Fruit fly (Drosophila melanogaster) whole organism, embryonic: ENCODE measurements around the gene mRpS9.

Source experiments
- Blimp-1 ChIP-seq: fragments of 200-800 bp; sonication (Bioruptor generic); optimal IDR thresholded peaks from 3 replicates; lab custom pipeline; 2018; ENCODE audit warnings: missing biosample characterization, missing genetic modification characterization, mild to moderate bottlenecking, moderate library complexity, missing genetic modification reagents
- CG10979 ChIP-seq: fragments of 200-800 bp; sonication (Bioruptor generic); optimal IDR thresholded peaks from 2 replicates; lab custom pipeline; 2018; ENCODE audit warnings: missing biosample characterization, mild to moderate bottlenecking, missing genetic modification characterization, moderate library complexity
- CG12155 ChIP-seq: fragments of 200-800 bp; sonication (Bioruptor generic); optimal IDR thresholded peaks from 3 replicates; lab custom pipeline; 2016; ENCODE audit warnings: missing biosample characterization, missing genetic modification characterization
- CG12659 ChIP-seq: fragments of 200-800 bp; sonication (Bioruptor generic); optimal IDR thresholded peaks from 3 replicates; lab custom pipeline; 2017; ENCODE audit warnings: mild to moderate bottlenecking, missing biosample characterization, missing genetic modification reagents, missing genetic modification characterization
- CG13287 ChIP-seq: fragments of 200-800 bp; sonication (Bioruptor generic); IDR thresholded peaks from 2 replicates; pipeline ENCODE4 v1.3.6; 2022; ENCODE audit warnings: missing biosample characterization, missing genetic modification characterization; ENCODE audit not compliant: partially characterized antibody
- CG13296 ChIP-seq: fragments of 200-800 bp; sonication (Bioruptor generic); optimal IDR thresholded peaks from 3 replicates; lab custom pipeline; 2018; ENCODE audit warnings: missing biosample characterization, mild to moderate bottlenecking, missing genetic modification characterization
- CG1529 ChIP-seq: fragments of 200-800 bp; sonication (Bioruptor generic); optimal IDR thresholded peaks from 3 replicates; lab custom pipeline; 2018; ENCODE audit warnings: missing biosample characterization, missing genetic modification characterization
- CG15696 ChIP-seq: fragments of 200-800 bp; sonication (Bioruptor generic); optimal IDR thresholded peaks from 2 replicates; lab custom pipeline; 2019; ENCODE audit warnings: missing biosample characterization, mild to moderate bottlenecking, missing genetic modification characterization, moderate library complexity
- CG16813 ChIP-seq: fragments of 200-800 bp; sonication (Bioruptor generic); IDR thresholded peaks from 3 replicates; pipeline ENCODE4 v1.3.6; 2022; ENCODE audit warnings: missing biosample characterization, missing genetic modification characterization; ENCODE audit not compliant: partially characterized antibody
- CG17186 ChIP-seq: fragments of 200-800 bp; sonication (Bioruptor generic); optimal IDR thresholded peaks from 3 replicates; lab custom pipeline; 2017; ENCODE audit warnings: missing biosample characterization, missing genetic modification reagents, missing genetic modification characterization
- CG17359 ChIP-seq: fragments of 200-800 bp; sonication (Bioruptor generic); optimal IDR thresholded peaks from 3 replicates; lab custom pipeline; 2018; ENCODE audit warnings: missing biosample characterization, mild to moderate bottlenecking, missing genetic modification characterization, moderate library complexity
- CG2120 ChIP-seq: fragments of 200-800 bp; sonication (Bioruptor generic); optimal IDR thresholded peaks from 3 replicates; lab custom pipeline; 2016; ENCODE audit warnings: missing biosample characterization, missing genetic modification characterization
- CG30020 ChIP-seq: fragments of 200-800 bp; optimal IDR thresholded peaks from 2 replicates; lab custom pipeline; 2019; ENCODE audit warnings: missing biosample characterization, mild to moderate bottlenecking, missing genetic modification characterization, moderate library complexity
- CG30403 ChIP-seq: fragments of 200-800 bp; sonication (Bioruptor generic); optimal IDR thresholded peaks from 3 replicates; lab custom pipeline; 2016; ENCODE audit warnings: missing biosample characterization, missing genetic modification characterization
- CG33213 ChIP-seq: fragments of 200-800 bp; sonication (Bioruptor generic); optimal IDR thresholded peaks from 3 replicates; lab custom pipeline; 2016; ENCODE audit warnings: missing biosample characterization, missing genetic modification characterization
- CG4617 ChIP-seq: fragments of 200-800 bp; sonication (Bioruptor generic); optimal IDR thresholded peaks from 3 replicates; lab custom pipeline; 2016; ENCODE audit warnings: missing biosample characterization, missing genetic modification characterization, borderline replicate concordance
- CG9817 ChIP-seq: fragments of 200-800 bp; sonication (Bioruptor generic); optimal IDR thresholded peaks from 2 replicates; lab custom pipeline; 2018; ENCODE audit warnings: missing biosample characterization, mild to moderate bottlenecking, missing genetic modification characterization, moderate library complexity
- CoRest ChIP-seq: fragments of 200-800 bp; sonication (Bioruptor generic); optimal IDR thresholded peaks from 3 replicates; lab custom pipeline; 2018; ENCODE audit warnings: missing biosample characterization, mild to moderate bottlenecking, missing genetic modification characterization, moderate library complexity
- Doc2 ChIP-seq: fragments of 200-800 bp; sonication (Bioruptor generic); IDR thresholded peaks from 2 replicates; pipeline ENCODE4 v1.3.6; 2022; ENCODE audit warnings: missing biosample characterization, missing genetic modification characterization
- E2f1 ChIP-seq: fragments of 200-800 bp; sonication (Bioruptor generic); IDR thresholded peaks from 2 replicates; pipeline ENCODE4 v1.3.6; 2022; ENCODE audit warnings: missing biosample characterization, missing genetic modification characterization
- Fer3 ChIP-seq: fragments of 200-800 bp; sonication (Bioruptor generic); optimal IDR thresholded peaks from 2 replicates; lab custom pipeline; 2018; ENCODE audit warnings: missing biosample characterization, mild to moderate bottlenecking, missing genetic modification characterization, moderate library complexity
- Gug ChIP-seq: fragments of 200-800 bp; sonication (Bioruptor generic); IDR thresholded peaks from 4 replicates; pipeline ENCODE4 v1.3.6; 2022; ENCODE audit warnings: missing biosample characterization, missing genetic modification characterization
- HLHmδ ChIP-seq: fragments of 200-800 bp; sonication (Bioruptor generic); optimal IDR thresholded peaks from 2 replicates; lab custom pipeline; 2018; ENCODE audit warnings: missing biosample characterization, mild to moderate bottlenecking, missing genetic modification characterization, moderate library complexity
- HmgD ChIP-seq: fragments of 200-800 bp; sonication (Bioruptor generic); optimal IDR thresholded peaks from 3 replicates; lab custom pipeline; 2016; ENCODE audit warnings: missing biosample characterization, missing genetic modification characterization
- Lim3 ChIP-seq: fragments of 200-800 bp; sonication (Bioruptor generic); IDR thresholded peaks from 2 replicates; pipeline ENCODE4 v1.3.6; 2022; ENCODE audit warnings: missing biosample characterization, missing genetic modification characterization
- MTF-1 ChIP-seq: fragments of 200-800 bp; sonication (Bioruptor generic); optimal IDR thresholded peaks from 2 replicates; lab custom pipeline; 2018; ENCODE audit warnings: missing biosample characterization, mild to moderate bottlenecking, missing genetic modification characterization, borderline replicate concordance
- NC2α ChIP-seq: fragments of 200-800 bp; sonication (Bioruptor generic); optimal IDR thresholded peaks from 2 replicates; lab custom pipeline; 2016; ENCODE audit warnings: missing biosample characterization, missing genetic modification characterization
- Nf-YC ChIP-seq: fragments of 200-800 bp; optimal IDR thresholded peaks from 3 replicates; lab custom pipeline; 2019; ENCODE audit warnings: missing biosample characterization, mild to moderate bottlenecking, missing genetic modification characterization, moderate library complexity
- Rfx ChIP-seq: fragments of 200-800 bp; sonication (Bioruptor generic); IDR thresholded peaks from 2 replicates; pipeline ENCODE4 v1.3.6; 2022; ENCODE audit warnings: missing biosample characterization, missing genetic modification characterization
- Side ChIP-seq: fragments of 200-800 bp; sonication (Bioruptor generic); optimal IDR thresholded peaks from 2 replicates; lab custom pipeline; 2016; ENCODE audit warnings: missing biosample characterization, missing genetic modification characterization
- Sry-δ ChIP-seq: fragments of 200-800 bp; sonication (Bioruptor generic); optimal IDR thresholded peaks from 2 replicates; lab custom pipeline; 2016; ENCODE audit warnings: missing biosample characterization, missing genetic modification characterization
- Trl ChIP-seq, 3 experiments: fragments of >200 bp in 2 of 3; fragments of 200-800 bp in 1 of 3; sonication (Bioruptor generic) in 1 of 3; optimal IDR thresholded peaks; 2 replicates in 1 of 3; 3 replicates in 2 of 3; lab custom pipeline; 2016 to 2017; ENCODE audit warnings: missing biosample characterization in 1 of 3, missing genetic modification characterization in 1 of 3
- Xbp1 ChIP-seq: fragments of 200-800 bp; sonication (Bioruptor generic); optimal IDR thresholded peaks from 3 replicates; lab custom pipeline; 2016; ENCODE audit warnings: missing biosample characterization, mild to moderate bottlenecking, missing genetic modification characterization
- Xrp1 ChIP-seq: fragments of 200-800 bp; sonication (Bioruptor generic); IDR thresholded peaks from 2 replicates; pipeline ENCODE4 v1.3.6; 2022; ENCODE audit warnings: missing biosample characterization, missing genetic modification characterization
- ash1 ChIP-seq: fragments of 200-800 bp; sonication (Bioruptor generic); optimal IDR thresholded peaks from 2 replicates; lab custom pipeline; 2018; ENCODE audit warnings: missing biosample characterization, mild to moderate bottlenecking, missing genetic modification characterization
- az2 ChIP-seq: fragments of 200-800 bp; sonication (Bioruptor generic); optimal IDR thresholded peaks from 3 replicates; lab custom pipeline; 2016; ENCODE audit warnings: missing biosample characterization, missing genetic modification characterization
- cad ChIP-seq: fragments of >200 bp; optimal IDR thresholded peaks from 2 replicates; lab custom pipeline; 2017; ENCODE audit warnings: missing biosample characterization, missing genetic modification characterization
- crp ChIP-seq, 2 experiments: fragments of 200-800 bp; sonication (Bioruptor generic); optimal IDR thresholded peaks; 2 replicates in 1 of 2; 3 replicates in 1 of 2; lab custom pipeline; 2017; ENCODE audit warnings: missing biosample characterization in 2 of 2, missing genetic modification characterization in 2 of 2, mild to moderate bottlenecking in 1 of 2, moderate library complexity in 1 of 2
- danr ChIP-seq: fragments of 200-800 bp; sonication (Bioruptor generic); IDR thresholded peaks from 2 replicates; pipeline ENCODE4 v1.3.6; 2022; ENCODE audit warnings: missing biosample characterization, missing genetic modification characterization
- exex ChIP-seq: fragments of 200-800 bp; sonication (Bioruptor generic); optimal IDR thresholded peaks from 4 replicates; lab custom pipeline; 2018; ENCODE audit warnings: missing biosample characterization, mild to moderate bottlenecking, missing genetic modification characterization, moderate library complexity
- grau ChIP-seq: fragments of 200-800 bp; optimal IDR thresholded peaks from 3 replicates; lab custom pipeline; 2019; ENCODE audit warnings: missing biosample characterization, mild to moderate bottlenecking, missing genetic modification characterization, moderate library complexity
- lilli ChIP-seq: fragments of 200-800 bp; sonication (Bioruptor generic); optimal IDR thresholded peaks from 3 replicates; lab custom pipeline; 2016; ENCODE audit warnings: missing biosample characterization, missing genetic modification characterization
- nmo ChIP-seq: fragments of 200-800 bp; sonication (Bioruptor generic); optimal IDR thresholded peaks from 2 replicates; lab custom pipeline; 2018; ENCODE audit warnings: missing biosample characterization, mild to moderate bottlenecking, missing genetic modification characterization, moderate library complexity
- pum ChIP-seq: fragments of 200-800 bp; sonication (Bioruptor generic); optimal IDR thresholded peaks from 2 replicates; lab custom pipeline; 2016; ENCODE audit warnings: missing biosample characterization, missing genetic modification characterization
- salm ChIP-seq: fragments of 200-800 bp; sonication (Bioruptor generic); optimal IDR thresholded peaks from 2 replicates; lab custom pipeline; 2018; ENCODE audit warnings: missing biosample characterization, mild to moderate bottlenecking, missing genetic modification characterization
- sim ChIP-seq: fragments of 200-800 bp; sonication (Bioruptor generic); IDR thresholded peaks from 2 replicates; pipeline ENCODE4 v1.3.6; 2022; ENCODE audit warnings: missing biosample characterization, missing genetic modification characterization
- sisA ChIP-seq: fragments of 200-800 bp; sonication (Bioruptor generic); IDR thresholded peaks from 2 replicates; pipeline ENCODE4 v1.3.6; 2022; ENCODE audit warnings: missing biosample characterization, missing genetic modification characterization
- tx ChIP-seq: fragments of 200-800 bp; sonication (Bioruptor generic); optimal IDR thresholded peaks from 2 replicates; lab custom pipeline; 2016; ENCODE audit warnings: missing biosample characterization, missing genetic modification characterization
- z ChIP-seq: fragments of 200-800 bp; sonication (Bioruptor generic); IDR thresholded peaks from 3 replicates; pipeline ENCODE4 v1.3.6; 2022; ENCODE audit warnings: missing biosample characterization, missing genetic modification characterization
- zen ChIP-seq: fragments of 200-800 bp; sonication (Bioruptor generic); optimal IDR thresholded peaks from 3 replicates; lab custom pipeline; 2018; ENCODE audit warnings: missing biosample characterization, mild to moderate bottlenecking, missing genetic modification characterization, moderate library complexity

Gene mRpS9

DNA sequence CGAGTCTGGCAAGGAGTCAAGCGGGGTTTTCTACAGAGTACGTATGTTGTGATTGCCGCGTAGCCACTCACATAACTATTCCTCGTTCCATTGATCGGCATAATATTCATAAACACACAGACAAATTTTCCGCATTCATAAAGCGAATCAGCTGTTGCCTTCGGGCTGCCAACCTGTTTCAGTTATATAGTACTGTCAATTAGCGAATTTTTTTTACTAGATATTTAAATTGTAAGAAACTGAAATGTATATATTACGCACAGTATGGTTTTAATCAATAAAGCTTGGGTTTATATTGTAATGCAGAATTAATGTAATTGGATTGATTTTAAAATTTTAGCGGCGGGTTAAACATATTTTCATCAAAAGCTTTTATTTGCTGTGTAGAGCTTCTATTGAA is 10.7 kb upstream of the mRpS9 start, which contains the start of gene Rfk (continued):
- TF ChIP-seq salm (tag; lab: Kevin White, UChicago) (no peak), CG17359 (tag; lab: Kevin White, UChicago) (peak; percentile 26), cad (GFP tag; lab: Kevin White, UChicago) (no peak), zen (peak; percentile 53), Sry-δ (GFP tag; lab: Kevin White, UChicago) (peak; percentile 9), Lim3 (GFP tag; lab: Robert Waterston, UW) (no peak), crp (GFP tag; optimal IDR thresholded peaks at IDR 0.05; lab: Kevin White, UChicago) (peak; percentile 77 to 94), CG13287 (GFP tag; lab: Robert Waterston, UW) (peak; percentile 45; the same call in 1 of the 2 replicates), HmgD (GFP tag; lab: Kevin White, UChicago) (peak; percentile 2), Gug (GFP tag; lab: Robert Waterston, UW) (no peak), tx (GFP tag; lab: Kevin White, UChicago) (no peak), CG17186 (GFP tag; lab: Kevin White, UChicago) (no peak), CG13296 (GFP tag; lab: Kevin White, UChicago) (peak; percentile 25), CG16813 (GFP tag; lab: Robert Waterston, UW) (peak; percentile 33; the same call in 1 of the 3 replicates), CG1529 (no peak), CG33213 (peak; percentile 9), Side (no peak), CG30403 (peak; percentile 34), Trl (optimal IDR thresholded peaks at IDR 0.05; lab: Kevin White, UChicago) (no peak), Trl (GFP tag; optimal IDR thresholded peaks at IDR 0.05; lab: Kevin White, UChicago) (peak; percentile 19), CG15696 (tag; lab: Kevin White, UChicago) (no peak), CG10979 (tag; lab: Kevin White, UChicago) (no peak), sisA (GFP tag; lab: Robert Waterston, UW) (no peak), MTF-1 (no peak), ash1 (no peak), grau (tag; lab: Kevin White, UChicago) (peak; percentile 37), HLHmδ (GFP tag; lab: Kevin White, UChicago) (no peak), Nf-YC (tag; lab: Kevin White, UChicago) (peak; percentile 33), CG30020 (tag; lab: Kevin White, UChicago) (peak; percentile 52), CG2120 (GFP tag; lab: Kevin White, UChicago) (peak; percentile 57), exex (tag; lab: Kevin White, UChicago) (peak; percentile 24), CG12659 (peak; percentile 36), nmo (GFP tag; lab: Kevin White, UChicago) (peak; percentile 35), Fer3 (peak; percentile 16), CG12155 (peak; percentile 9), CoRest (tag; lab: Kevin White, UChicago) (peak; percentile 31), pum (GFP tag; lab: Kevin White, UChicago) (no peak), sim (GFP tag; lab: Robert Waterston, UW) (no peak), Xrp1 (GFP tag; lab: Robert Waterston, UW) (no peak), E2f1 (GFP tag; lab: Robert Waterston, UW) (no peak), Blimp-1 (GFP tag; lab: Kevin White, UChicago) (no peak), az2 (GFP tag; lab: Kevin White, UChicago) (peak; percentile 21), NC2α (GFP tag; lab: Kevin White, UChicago) (no peak), Rfx (GFP tag; lab: Robert Waterston, UW) (no peak), CG4617 (GFP tag; lab: Kevin White, UChicago) (peak; percentile 37), lilli (GFP tag; lab: Kevin White, UChicago) (peak; percentile 49), CG9817 (tag; lab: Kevin White, UChicago) (peak; percentile 9), Xbp1 (GFP tag; lab: Kevin White, UChicago) (peak; percentile 34), z (no peak), danr (GFP tag; lab: Robert Waterston, UW) (no peak), Doc2 (GFP tag; lab: Robert Waterston, UW) (no peak)
